Fruit fly (Drosophila melanogaster) whole organism, embryonic: ENCODE data around the gene CG31157.

Experiments used
- Awh ChIP-seq: fragments of 200-800 bp; sonication (Bioruptor generic); IDR thresholded peaks from 2 replicates; pipeline ENCODE4, ENCODE4 v1.3.6; 2022; ENCODE audit warnings: missing biosample characterization, missing genetic modification characterization
- Blimp-1 ChIP-seq: fragments of 200-800 bp; sonication (Bioruptor generic); optimal IDR thresholded peaks from 3 replicates; lab custom pipeline; 2018; ENCODE audit warnings: missing biosample characterization, missing genetic modification characterization, mild to moderate bottlenecking, moderate library complexity, missing genetic modification reagents
- Bteb2 ChIP-seq: fragments of 200-800 bp; sonication (Bioruptor generic); optimal IDR thresholded peaks from 2 replicates; lab custom pipeline; 2016; ENCODE audit warnings: missing biosample characterization, missing genetic modification characterization
- CG12071 ChIP-seq: fragments of 200-800 bp; sonication (Bioruptor generic); optimal IDR thresholded peaks from 3 replicates; lab custom pipeline; 2018; ENCODE audit warnings: missing biosample characterization, mild to moderate bottlenecking, missing genetic modification characterization
- CG12299 ChIP-seq: fragments of 200-800 bp; sonication (Bioruptor generic); optimal IDR thresholded peaks from 2 replicates; lab custom pipeline; 2018; ENCODE audit warnings: missing biosample characterization, mild to moderate bottlenecking, missing genetic modification characterization
- CG13624 ChIP-seq: fragments of 200-800 bp; sonication (Bioruptor generic); optimal IDR thresholded peaks from 2 replicates; lab custom pipeline; 2016; ENCODE audit warnings: missing biosample characterization, missing genetic modification characterization
- CG15011 ChIP-seq: fragments of 200-800 bp; sonication (Bioruptor generic); optimal IDR thresholded peaks from 3 replicates; lab custom pipeline; 2018; ENCODE audit warnings: missing biosample characterization, mild to moderate bottlenecking, missing genetic modification characterization
- CG16863 ChIP-seq: fragments of 200-800 bp; sonication (Bioruptor generic); optimal IDR thresholded peaks from 3 replicates; lab custom pipeline; 2016; ENCODE audit warnings: missing biosample characterization, missing genetic modification characterization
- CG17612 ChIP-seq: fragments of 200-800 bp; sonication (Bioruptor generic); IDR thresholded peaks from 2 replicates; pipeline ENCODE4 v1.3.6; 2022; ENCODE audit warnings: missing biosample characterization, missing genetic modification characterization
- CG18262 ChIP-seq: fragments of 200-800 bp; optimal IDR thresholded peaks from 3 replicates; lab custom pipeline; 2019; ENCODE audit warnings: missing biosample characterization, mild to moderate bottlenecking, missing genetic modification characterization, moderate library complexity
- CG2202 ChIP-seq: fragments of 200-800 bp; sonication (Bioruptor generic); optimal IDR thresholded peaks from 2 replicates; lab custom pipeline; 2018; ENCODE audit warnings: missing biosample characterization, mild to moderate bottlenecking, missing genetic modification characterization
- CG3281 ChIP-seq: fragments of 200-800 bp; sonication (Bioruptor generic); optimal IDR thresholded peaks from 3 replicates; lab custom pipeline; 2017; ENCODE audit warnings: missing biosample characterization, mild to moderate bottlenecking, missing genetic modification characterization
- CG3407 ChIP-seq: fragments of 200-800 bp; sonication (Bioruptor generic); optimal IDR thresholded peaks from 2 replicates; lab custom pipeline; 2018; ENCODE audit warnings: missing biosample characterization, mild to moderate bottlenecking, missing genetic modification characterization
- CG3847 ChIP-seq: fragments of 200-800 bp; sonication (Bioruptor generic); IDR thresholded peaks from 2 replicates; pipeline ENCODE4 v1.3.6; 2022; ENCODE audit warnings: missing biosample characterization, missing genetic modification characterization
- CG5953 ChIP-seq: fragments of 200-800 bp; sonication (Bioruptor generic); IDR thresholded peaks from 2 replicates; pipeline ENCODE4 v1.3.6; 2022; ENCODE audit warnings: missing biosample characterization, missing genetic modification characterization
- CG8359 ChIP-seq: fragments of 200-800 bp; sonication (Bioruptor generic); optimal IDR thresholded peaks from 2 replicates; lab custom pipeline; 2017; ENCODE audit warnings: missing biosample characterization, mild to moderate bottlenecking, missing genetic modification characterization, borderline replicate concordance
- CG8478 ChIP-seq: fragments of >200 bp; optimal IDR thresholded peaks from 2 replicates; lab custom pipeline; 2018
- CG9727 ChIP-seq: fragments of 200-800 bp; sonication (Bioruptor generic); optimal IDR thresholded peaks from 3 replicates; lab custom pipeline; 2017; ENCODE audit warnings: missing biosample characterization, mild to moderate bottlenecking, missing genetic modification characterization
- CG9817 ChIP-seq: fragments of 200-800 bp; sonication (Bioruptor generic); optimal IDR thresholded peaks from 2 replicates; lab custom pipeline; 2018; ENCODE audit warnings: missing biosample characterization, mild to moderate bottlenecking, missing genetic modification characterization, moderate library complexity
- Chrac-16 ChIP-seq: fragments of 200-800 bp; sonication (Bioruptor generic); optimal IDR thresholded peaks from 3 replicates; lab custom pipeline; 2016; ENCODE audit warnings: missing biosample characterization, missing genetic modification characterization
- D19A ChIP-seq: fragments of 200-800 bp; optimal IDR thresholded peaks from 3 replicates; lab custom pipeline; 2019; ENCODE audit warnings: missing biosample characterization, mild to moderate bottlenecking, missing genetic modification characterization, moderate library complexity
- Dad ChIP-seq: fragments of 200-800 bp; sonication (Bioruptor generic); optimal IDR thresholded peaks from 3 replicates; lab custom pipeline; 2016; ENCODE audit warnings: missing biosample characterization, missing genetic modification characterization
- Dbx ChIP-seq: fragments of 200-800 bp; sonication (Bioruptor generic); IDR thresholded peaks from 3 replicates; pipeline ENCODE4 v1.3.6; 2022; ENCODE audit warnings: missing biosample characterization, missing genetic modification characterization
- Dp ChIP-seq: fragments of 200-800 bp; sonication (Bioruptor generic); optimal IDR thresholded peaks from 2 replicates; lab custom pipeline; 2018; ENCODE audit warnings: missing biosample characterization, mild to moderate bottlenecking, missing genetic modification characterization, moderate library complexity
- Hmx ChIP-seq: fragments of 200-800 bp; sonication (Bioruptor generic); optimal IDR thresholded peaks from 2 replicates; lab custom pipeline; 2016; ENCODE audit warnings: missing biosample characterization, missing genetic modification characterization
- Hr39 ChIP-seq: fragments of >200 bp; optimal IDR thresholded peaks from 2 replicates; lab custom pipeline; 2017
- Hr51 ChIP-seq, 2 experiments: fragments of 200-800 bp; sonication (Bioruptor generic); optimal IDR thresholded peaks; 2 replicates in 1 of 2; 3 replicates in 1 of 2; lab custom pipeline; 2016 to 2018; ENCODE audit warnings: missing biosample characterization in 2 of 2, missing genetic modification characterization in 2 of 2, mild to moderate bottlenecking in 1 of 2, moderate library complexity in 1 of 2
- Lhr ChIP-seq: fragments of 200-800 bp; sonication (Bioruptor generic); optimal IDR thresholded peaks from 3 replicates; lab custom pipeline; 2017; ENCODE audit warnings: mild to moderate bottlenecking, missing biosample characterization, missing genetic modification reagents, missing genetic modification characterization
- MESR4 ChIP-seq: fragments of 200-800 bp; sonication (Bioruptor generic); optimal IDR thresholded peaks from 2 replicates; lab custom pipeline; 2018; ENCODE audit warnings: missing biosample characterization, mild to moderate bottlenecking, missing genetic modification characterization, moderate library complexity
- Mes4 ChIP-seq: fragments of 200-800 bp; sonication (Bioruptor generic); optimal IDR thresholded peaks from 2 replicates; lab custom pipeline; 2016; ENCODE audit warnings: missing biosample characterization, missing genetic modification characterization
- Sry-δ ChIP-seq: fragments of 200-800 bp; sonication (Bioruptor generic); optimal IDR thresholded peaks from 2 replicates; lab custom pipeline; 2016; ENCODE audit warnings: missing biosample characterization, missing genetic modification characterization
- YL-1 ChIP-seq: fragments of 200-800 bp; sonication (Bioruptor generic); optimal IDR thresholded peaks from 3 replicates; lab custom pipeline; 2017; ENCODE audit warnings: missing biosample characterization, mild to moderate bottlenecking, missing genetic modification characterization
- aop ChIP-seq: fragments of 200-800 bp; sonication (Bioruptor generic); IDR thresholded peaks from 2 replicates; pipeline ENCODE4 v1.3.6; 2022; ENCODE audit warnings: missing biosample characterization, missing genetic modification characterization
- btn ChIP-seq: fragments of 200-800 bp; sonication (Bioruptor generic); optimal IDR thresholded peaks from 2 replicates; lab custom pipeline; 2016; ENCODE audit warnings: missing biosample characterization, missing genetic modification characterization
- cg ChIP-seq: fragments of 200-800 bp; sonication (Bioruptor generic); optimal IDR thresholded peaks from 3 replicates; lab custom pipeline; 2019; ENCODE audit warnings: missing biosample characterization, mild to moderate bottlenecking, missing genetic modification characterization, moderate library complexity
- chif ChIP-seq, 2 experiments: fragments of 200-800 bp; sonication (Bioruptor generic); optimal IDR thresholded peaks; 3 replicates each; lab custom pipeline; 2016; ENCODE audit warnings: missing biosample characterization in 2 of 2, missing genetic modification characterization in 2 of 2
- chinmo ChIP-seq: fragments of 200-800 bp; sonication (Bioruptor generic); IDR thresholded peaks from 4 replicates; pipeline ENCODE4 v1.3.6; 2022; ENCODE audit warnings: missing biosample characterization, missing genetic modification characterization; ENCODE audit not compliant: partially characterized antibody
- chn ChIP-seq: fragments of 200-800 bp; sonication (Bioruptor generic); optimal IDR thresholded peaks from 2 replicates; lab custom pipeline; 2016; ENCODE audit warnings: missing biosample characterization, missing genetic modification characterization
- h ChIP-seq: fragments of >200 bp; optimal IDR thresholded peaks from 2 replicates; lab custom pipeline; 2017
- ind ChIP-seq: fragments of 200-800 bp; sonication (Bioruptor generic); optimal IDR thresholded peaks from 3 replicates; lab custom pipeline; 2016; ENCODE audit warnings: missing biosample characterization, missing genetic modification characterization
- insv ChIP-seq, 2 experiments: fragments of 200-800 bp; sonication (Bioruptor generic); optimal IDR thresholded peaks; 3 replicates each; lab custom pipeline; 2016 to 2018; ENCODE audit warnings: missing biosample characterization in 2 of 2, missing genetic modification characterization in 2 of 2
- onecut ChIP-seq: fragments of 200-800 bp; sonication (Bioruptor generic); IDR thresholded peaks from 2 replicates; pipeline ENCODE4 v1.3.6; 2022; ENCODE audit warnings: missing biosample characterization, missing genetic modification characterization
- pzg ChIP-seq: fragments of 200-800 bp; sonication (Bioruptor generic); optimal IDR thresholded peaks from 3 replicates; lab custom pipeline; 2018; ENCODE audit warnings: missing biosample characterization, mild to moderate bottlenecking, missing genetic modification characterization, moderate library complexity
- ranshi ChIP-seq: fragments of 200-800 bp; sonication (Bioruptor generic); IDR thresholded peaks from 2 replicates; pipeline ENCODE4 v1.3.6; 2022; ENCODE audit warnings: missing biosample characterization, missing genetic modification characterization
- ro ChIP-seq: fragments of 200-800 bp; sonication (Bioruptor generic); IDR thresholded peaks from 2 replicates; pipeline ENCODE4 v1.3.6; 2022; ENCODE audit warnings: missing biosample characterization, missing genetic modification characterization
- schlank ChIP-seq: fragments of 200-800 bp; sonication (Bioruptor generic); optimal IDR thresholded peaks from 2 replicates; lab custom pipeline; 2018; ENCODE audit warnings: missing biosample characterization, mild to moderate bottlenecking, missing genetic modification characterization
- slbo ChIP-seq: fragments of 200-800 bp; sonication (Bioruptor generic); IDR thresholded peaks from 2 replicates; pipeline ENCODE4 v1.3.6; 2022; ENCODE audit warnings: missing biosample characterization, missing genetic modification characterization
- trem ChIP-seq: fragments of 200-800 bp; optimal IDR thresholded peaks from 3 replicates; lab custom pipeline; 2019; ENCODE audit warnings: missing biosample characterization, mild to moderate bottlenecking, missing genetic modification characterization, moderate library complexity
- ttk ChIP-seq: fragments of 200-800 bp; sonication (Bioruptor generic); IDR thresholded peaks from 2 replicates; pipeline ENCODE4 v2.1.2; 2022; ENCODE audit warnings: missing biosample characterization, missing genetic modification characterization
- unc-4 ChIP-seq: fragments of 200-800 bp; sonication (Bioruptor generic); IDR thresholded peaks from 2 replicates; pipeline ENCODE4 v1.3.6; 2022; ENCODE audit warnings: missing biosample characterization, missing genetic modification characterization; ENCODE audit not compliant: partially characterized antibody
- vvl ChIP-seq: fragments of 200-800 bp; sonication (Bioruptor generic); IDR thresholded peaks from 2 replicates; pipeline ENCODE4 v1.3.6; 2022; ENCODE audit warnings: missing biosample characterization, missing genetic modification characterization

Gene CG31157

DNA sequence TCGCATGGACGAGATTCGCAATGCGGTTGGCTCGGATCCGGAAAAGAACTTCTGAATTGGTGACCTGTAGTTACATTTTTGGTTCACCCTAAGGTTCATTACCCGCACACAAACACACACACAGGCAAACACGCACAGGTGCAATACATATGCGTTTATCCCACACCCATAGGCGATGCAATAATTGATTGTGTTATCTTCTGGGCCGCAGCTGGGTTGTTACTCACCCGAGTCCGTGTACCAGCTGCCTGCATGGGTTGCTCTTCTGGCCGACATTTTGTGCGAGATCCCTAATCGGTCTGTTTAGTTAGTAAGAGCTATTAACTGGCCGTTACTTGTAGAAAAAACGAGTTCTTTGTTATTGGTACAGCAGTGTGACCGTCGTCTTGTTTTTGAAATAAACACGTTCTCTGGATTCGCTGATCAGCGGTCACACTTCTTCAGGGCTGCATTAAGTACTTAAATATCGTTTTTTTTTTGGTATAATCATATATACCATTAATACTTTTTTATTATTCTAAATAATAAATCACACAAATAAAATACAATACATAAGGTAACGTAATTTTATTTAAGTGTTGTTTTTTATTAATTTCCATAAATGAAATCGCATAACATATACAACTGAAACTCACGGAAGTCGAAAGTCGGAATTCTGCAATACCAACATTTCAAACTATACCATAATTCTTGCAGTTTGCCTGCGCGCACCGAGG lies 36.5 kb upstream of the CG31157 start, which contains the start of gene CG8031 (continued):
- TF ChIP-seq Dad (no peak), onecut (GFP tag; lab: Robert Waterston, UW) (no peak), Mes4 (GFP tag; lab: Kevin White, UChicago) (no peak), unc-4 (GFP tag; lab: Robert Waterston, UW) (no peak), CG8359 (GFP tag; lab: Kevin White, UChicago) (no peak), CG9727 (GFP tag; lab: Kevin White, UChicago) (no peak), CG3281 (no peak), Blimp-1 (GFP tag; lab: Kevin White, UChicago) (no peak), CG16863 (GFP tag; lab: Kevin White, UChicago) (no peak), Chrac-16 (GFP tag; lab: Kevin White, UChicago) (no peak), CG15011 (GFP tag; lab: Kevin White, UChicago) (no peak), aop (GFP tag; lab: Robert Waterston, UW) (no peak), CG3407 (no peak), cg (GFP tag; lab: Kevin White, UChicago) (peak; percentile 97), CG12071 (GFP tag; lab: Kevin White, UChicago) (no peak), CG18262 (tag; lab: Kevin White, UChicago) (no peak), h (lab: Kevin White, UChicago) (no peak), Sry-δ (GFP tag; lab: Kevin White, UChicago) (no peak), CG13624 (GFP tag; lab: Kevin White, UChicago) (no peak), CG8478 (lab: Kevin White, UChicago) (peak; percentile 21), Lhr (peak; percentile 78), trem (tag; lab: Kevin White, UChicago) (peak; percentile 26), Bteb2 (no peak), ranshi (GFP tag; lab: Robert Waterston, UW) (no peak), Dbx (GFP tag; lab: Robert Waterston, UW) (no peak), CG2202 (tag; lab: Kevin White, UChicago) (no peak), MESR4 (GFP tag; lab: Kevin White, UChicago) (peak; percentile 97), schlank (no peak), ro (no peak), vvl (no peak), Hr51 (GFP tag; optimal IDR thresholded peaks at IDR 0.05; lab: Kevin White, UChicago) (no peak), CG12299 (no peak), insv (GFP tag; optimal IDR thresholded peaks at IDR 0.05; lab: Kevin White, UChicago) (peak in 1 of 2 experiments; percentile 12), CG9817 (tag; lab: Kevin White, UChicago) (no peak), chinmo (GFP tag; lab: Robert Waterston, UW) (peak; percentile 91; the same call in 3 of the 4 replicates), chif (GFP tag; optimal IDR thresholded peaks at IDR 0.05; lab: Kevin White, UChicago) (no peak), CG3847 (peak; percentile 54), Awh (GFP tag; lab: Robert Waterston, UW) (no peak), slbo (GFP tag; lab: Robert Waterston, UW) (no peak), Hmx (no peak), Hr39 (lab: Kevin White, UChicago) (no peak), chn (GFP tag; lab: Kevin White, UChicago) (no peak), D19A (no peak), CG5953 (GFP tag; lab: Robert Waterston, UW) (no peak), ttk (GFP tag; lab: Robert Waterston, UW) (no peak), btn (GFP tag; lab: Kevin White, UChicago) (no peak), ind (no peak), YL-1 (GFP tag; lab: Kevin White, UChicago) (peak; percentile 46), pzg (peak; percentile 62), Dp (GFP tag; lab: Kevin White, UChicago) (peak; percentile 52), CG17612 (no peak)
